Worm (Caenorhabditis elegans) whole organism, L4/young adult: ENCODE results near the gene cbd-1.
"Not testable (repeated sequence)": the region's sequence is repeated elsewhere in the genome, so short reads cannot be mapped to it uniquely, and the experiment has no call there.

Source experiments
- W03F9.2 ChIP-seq: fragments of 150-350 bp; optimal IDR thresholded peaks from 2 replicates; lab custom pipeline; 2014; ENCODE audit warnings: missing biosample characterization, missing genetic modification characterization
- dao-5 ChIP-seq: sonication (generic microtip); optimal IDR thresholded peaks from 2 replicates; lab custom pipeline; 2016; ENCODE audit warnings: missing genotype, missing genetic modification characterization, moderate library complexity, missing compliant biosample characterization
- him-1 ChIP-seq: sonication (generic microtip); optimal IDR thresholded peaks from 2 replicates; lab custom pipeline; 2016; ENCODE audit warnings: missing genotype, missing genetic modification reagents, missing genetic modification characterization, missing compliant biosample characterization

The cbd-1 gene

DNA sequence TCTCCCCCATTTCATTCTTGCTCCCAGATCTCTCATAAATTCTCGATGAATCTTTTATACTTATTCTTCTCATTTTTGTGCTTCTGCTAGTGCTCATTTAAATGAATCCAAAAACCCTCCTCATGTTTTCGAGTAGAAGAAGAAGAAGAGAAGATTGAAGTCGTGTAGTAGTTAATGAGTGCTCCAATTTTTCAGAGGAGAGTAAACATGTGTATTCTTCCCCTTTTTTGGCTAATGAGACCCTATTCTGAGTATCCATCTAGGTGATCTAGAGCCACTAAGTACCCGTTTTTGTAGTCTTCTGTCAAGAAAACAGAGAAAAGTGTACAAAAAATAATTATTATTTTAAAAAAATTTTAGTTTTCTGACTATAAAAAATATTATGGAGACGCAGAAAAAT is 21.2 kb upstream of the cbd-1 start:
- TF ChIP-seq dao-5 (tag; lab: Kevin White, UChicago) (no peak), W03F9.2 (tag; lab: Kevin White, UChicago) (no peak)

- TF ChIP-seq W03F9.2 (tag; lab: Kevin White, UChicago) (no peak), him-1 (tag; lab: Kevin White, UChicago) (no peak), dao-5 (tag; lab: Kevin White, UChicago) (no peak)
These were observed 20.0 kb upstream of the cbd-1 start for ce11 chrIV:11352768-11353167.

- TF ChIP-seq dao-5 (tag; lab: Kevin White, UChicago) (no peak), W03F9.2 (tag; lab: Kevin White, UChicago) (no peak), him-1 (tag; lab: Kevin White, UChicago) (no peak)
These were observed 18.8 kb upstream of the cbd-1 start, which contains the start of gene T01G1.2 for ce11 chrIV:11353946-11354458. Gene T01G1.2 (plus strand): TSS chrIV:11354408.

- TF ChIP-seq W03F9.2 (tag; lab: Kevin White, UChicago) (no peak), dao-5 (tag; lab: Kevin White, UChicago) (no peak), him-1 (tag; lab: Kevin White, UChicago) (no peak)
These were observed 13.0 kb upstream of the cbd-1 start, which contains the start of gene klp-12 for ce11 chrIV:11359769-11360168. Gene klp-12 (minus strand): TSS chrIV:11359869.

- TF ChIP-seq W03F9.2 (tag; lab: Kevin White, UChicago) (no peak), dao-5 (tag; lab: Kevin White, UChicago) (no peak), him-1 (tag; lab: Kevin White, UChicago) (no peak)
These were observed 11.4 kb upstream of the cbd-1 start, which contains the start of gene T01G1.4 for ce11 chrIV:11361409-11361808. Gene T01G1.4 (minus strand): TSS chrIV:11361509.

DNA sequence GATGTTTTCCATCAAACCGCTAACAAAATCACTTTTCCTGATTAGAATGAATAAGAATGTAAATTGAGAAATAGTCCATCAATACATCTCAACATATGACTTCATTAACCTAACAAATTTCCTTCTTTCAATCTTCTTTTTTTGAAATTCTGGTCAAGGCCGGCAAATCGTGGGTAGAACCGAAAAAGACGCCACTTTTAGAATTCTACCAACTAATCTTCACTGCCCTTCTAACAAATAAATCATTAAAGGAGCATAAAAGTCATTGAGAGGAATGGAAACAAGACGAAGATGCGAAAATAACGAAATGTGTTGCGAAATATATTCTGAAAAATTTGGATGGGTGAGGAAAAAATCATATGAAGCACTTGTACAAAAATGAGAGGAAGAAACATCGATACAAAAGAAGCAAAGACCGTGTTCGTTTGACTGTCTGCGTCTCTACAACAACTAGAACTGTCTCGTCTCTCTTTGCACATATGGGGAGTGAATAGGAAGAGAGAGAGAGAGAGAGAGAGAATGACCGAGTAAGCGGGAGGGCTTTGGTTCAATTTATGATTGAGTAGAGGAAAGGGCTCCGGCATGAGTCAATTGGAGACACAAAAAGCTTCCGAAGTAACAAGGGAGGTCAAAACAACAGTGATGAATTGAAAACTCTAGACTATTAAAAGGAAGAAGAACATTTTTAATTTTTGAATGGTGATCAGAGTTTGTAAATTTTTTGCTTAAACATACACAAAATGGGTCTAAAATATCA is 8.8 kb upstream of the cbd-1 start:
- TF ChIP-seq dao-5 (tag; lab: Kevin White, UChicago): no peak
- TF ChIP-seq W03F9.2 (tag; lab: Kevin White, UChicago): no peak
- no peak for TF ChIP-seq him-1 (tag; lab: Kevin White, UChicago)

DNA sequence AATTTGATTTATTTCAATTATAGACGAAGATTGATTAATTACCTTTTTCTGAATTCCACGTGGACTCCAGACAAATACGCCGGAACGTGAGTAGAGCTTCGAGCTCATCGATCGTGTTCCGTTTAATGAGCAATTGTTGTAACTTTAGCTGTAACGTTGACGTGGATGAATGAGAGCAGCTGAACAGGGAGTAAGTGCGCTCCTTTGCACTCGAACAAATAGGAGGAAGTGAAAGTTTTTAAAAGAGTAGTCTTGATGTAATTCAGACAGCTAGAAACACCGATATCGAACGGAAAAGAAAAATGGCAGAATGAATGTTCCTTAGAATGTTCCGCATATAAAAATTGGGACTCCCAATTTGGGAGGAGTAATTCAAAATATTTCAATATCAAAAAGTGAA is 1.1 kb upstream of the cbd-1 start, which contains the start of gene sec-31:
sec-31 (minus strand) TSS at position 148 of the 400 bp plus-strand sequence.
- no peak for TF ChIP-seq him-1 (tag; lab: Kevin White, UChicago)
- no peak for TF ChIP-seq dao-5 (tag; lab: Kevin White, UChicago)
- no peak for TF ChIP-seq W03F9.2 (tag; lab: Kevin White, UChicago)

DNA sequence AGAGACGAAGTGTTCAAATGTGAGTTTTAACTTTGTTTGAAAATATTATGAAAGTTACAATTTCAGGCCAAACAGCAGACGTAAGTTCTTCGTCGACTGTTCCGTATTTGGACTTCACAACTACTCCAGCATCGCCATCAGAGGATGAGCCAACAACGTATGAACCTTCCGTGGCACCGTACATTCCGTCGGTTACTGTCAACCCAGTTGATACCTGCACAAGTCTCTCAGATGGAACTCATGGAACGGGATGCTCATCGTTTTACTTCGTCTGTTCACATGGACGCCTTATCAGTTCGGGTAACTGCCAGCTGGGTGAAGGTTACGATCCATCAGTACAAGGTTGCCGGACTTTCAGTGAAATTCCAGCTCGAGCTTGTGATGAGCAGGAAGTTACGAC is 2.9 kb downstream of the cbd-1 start:
- TF ChIP-seq dao-5 (tag; lab: Kevin White, UChicago): no peak
- no peak for TF ChIP-seq W03F9.2 (tag; lab: Kevin White, UChicago)
- no peak for TF ChIP-seq him-1 (tag; lab: Kevin White, UChicago)

- no peak for TF ChIP-seq W03F9.2 (tag; lab: Kevin White, UChicago)
- TF ChIP-seq him-1 (tag; lab: Kevin White, UChicago): no peak
- no peak for TF ChIP-seq dao-5 (tag; lab: Kevin White, UChicago)
These were observed 4.6 kb downstream of the cbd-1 start for ce11 chrIV:11377439-11377838.

- TF ChIP-seq W03F9.2 (tag; lab: Kevin White, UChicago) (no peak), dao-5 (tag; lab: Kevin White, UChicago) (no peak), him-1 (tag; lab: Kevin White, UChicago) (no peak)
These were observed 6.5 kb downstream of the cbd-1 start, which contains the start of gene fbxb-76 for ce11 chrIV:11379254-11379653. Gene fbxb-76 (minus strand): TSS chrIV:11379354.

ce11 chrIV:11388684-11389083 is 15.9 kb downstream of the cbd-1 start:
- TF ChIP-seq dao-5 (tag; lab: Kevin White, UChicago) (no peak), W03F9.2 (tag; lab: Kevin White, UChicago) (no peak), him-1 (tag; lab: Kevin White, UChicago) (no peak)

DNA sequence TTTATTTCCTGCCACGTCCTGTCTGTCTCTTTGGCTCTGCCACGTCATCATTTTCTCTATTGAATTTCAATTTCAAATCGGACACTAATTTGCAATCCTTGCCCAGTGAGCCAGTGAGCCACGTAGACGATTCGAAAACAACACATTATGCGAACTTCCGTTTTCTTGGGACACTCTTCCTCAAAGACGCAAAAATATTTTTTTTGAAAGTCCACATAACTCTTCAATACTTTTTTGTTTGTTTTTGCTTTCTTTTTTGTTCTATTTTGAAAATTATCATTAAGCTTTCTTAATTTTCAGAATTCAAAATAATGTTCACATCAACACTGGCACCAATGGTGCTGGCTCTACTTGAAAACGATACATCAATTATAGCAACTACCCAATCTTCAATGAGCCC is 21.5 kb downstream of the cbd-1 start, which contains the start of gene tag-89:
tag-89 (plus strand) TSS at position 301 of the 400 bp plus-strand sequence.
- no peak for TF ChIP-seq W03F9.2 (tag; lab: Kevin White, UChicago)

DNA sequence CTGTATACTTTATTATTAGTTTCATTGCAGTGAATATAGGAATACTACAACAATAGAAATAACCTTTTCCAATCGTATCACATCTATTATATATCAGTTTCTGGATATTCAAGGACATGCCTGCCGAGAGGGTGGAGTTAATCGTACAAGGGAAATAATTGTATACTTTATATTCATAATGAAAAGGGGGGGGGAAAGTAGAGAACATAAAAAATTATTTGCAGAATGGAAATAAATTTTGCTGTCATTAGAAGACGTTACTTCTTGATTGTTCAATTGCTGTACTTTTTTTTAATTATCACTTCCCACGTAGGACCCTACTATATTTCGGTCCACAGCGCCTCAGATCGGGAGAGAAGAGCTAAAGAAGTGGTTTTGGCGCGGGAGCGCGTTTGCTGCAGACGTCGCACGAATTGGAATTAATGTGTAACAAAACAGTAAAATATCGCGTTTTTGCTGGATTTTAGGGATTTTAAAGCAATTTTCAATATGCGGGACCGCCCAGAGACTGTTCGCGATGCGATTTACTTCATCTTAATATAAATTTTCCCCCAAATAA is 25.6 kb downstream of the cbd-1 start, which contains the start of gene dsl-6:
dsl-6 (minus strand) TSS at position 51 of the 559 bp plus-strand sequence.
- TF ChIP-seq dao-5, W03F9.2, him-1 (tag; lab: Kevin White, UChicago): not testable (repeated sequence)
